Fruit fly (Drosophila melanogaster): ENCODE results near the gene CG4502.

Gene CG4502

DNA sequence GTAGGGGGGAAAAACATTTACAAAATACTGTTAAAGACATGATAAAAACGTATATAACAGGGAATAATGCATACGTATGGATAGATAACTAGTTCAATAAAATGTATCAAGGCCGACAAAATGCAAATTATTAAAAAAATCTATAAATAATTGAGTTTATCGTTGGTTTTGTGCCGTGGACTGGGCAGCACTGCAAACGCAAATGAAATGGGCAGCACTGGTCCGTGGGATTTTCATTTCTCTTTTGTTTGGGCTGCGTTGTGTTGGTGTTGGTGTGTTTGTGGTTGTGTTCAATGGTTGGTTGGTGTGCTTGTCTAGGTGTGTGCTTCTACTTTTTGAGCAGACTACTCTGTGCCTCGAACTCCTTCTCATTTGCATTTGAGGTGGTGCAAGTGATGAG, 22.5 kb upstream of the CG4502 start:
- no peak for TF ChIP-seq CG32006 (GFP tag; optimal IDR thresholded peaks at IDR 0.05)
- TF ChIP-seq CG6808 (GFP tag; optimal IDR thresholded peaks at IDR 0.05): peak; percentile 87

DNA sequence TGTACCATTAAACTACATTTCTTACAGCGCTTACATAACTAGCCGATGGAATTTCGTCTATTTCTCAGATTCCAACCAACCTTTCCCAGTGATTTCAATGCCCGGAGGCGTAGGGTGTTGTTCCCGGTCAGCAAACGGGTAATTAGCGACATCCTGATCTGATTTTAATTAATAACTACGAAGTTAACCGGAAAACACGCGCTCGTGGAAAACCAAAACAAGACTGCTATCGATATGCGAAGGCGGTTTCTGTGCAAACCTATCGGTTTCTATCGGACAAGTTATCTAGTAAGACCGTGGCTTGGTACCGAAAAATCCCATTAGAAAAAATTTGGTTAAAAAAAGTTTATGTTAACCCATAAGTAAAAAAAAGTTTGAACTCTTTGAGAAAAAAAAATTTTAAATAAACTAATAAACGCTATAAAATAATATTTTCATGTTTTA, 18.8 kb upstream of the CG4502 start, which contains the start of gene mEFG1:
TSS of gene mEFG1 (minus strand) at position 253 of the 444 bp plus-strand sequence.
- TF ChIP-seq CG8119 (GFP tag; IDR thresholded peaks at IDR 0.05): no peak
- TF ChIP-seq esn (GFP tag; optimal IDR thresholded peaks at IDR 0.05): no peak
- no peak for TF ChIP-seq Ets96B (tag; optimal IDR thresholded peaks at IDR 0.05)
- no peak for TF ChIP-seq fd85E (GFP tag; optimal IDR thresholded peaks at IDR 0.05)
- TF ChIP-seq OdsH (GFP tag; optimal IDR thresholded peaks at IDR 0.05): no peak
- no peak for TF ChIP-seq Hr39 (GFP tag; optimal IDR thresholded peaks at IDR 0.05)
- no peak for TF ChIP-seq CG31627 (GFP tag; optimal IDR thresholded peaks at IDR 0.05)
- no peak for TF ChIP-seq Lpt (GFP tag; optimal IDR thresholded peaks at IDR 0.05)
- TF ChIP-seq CG11294 (GFP tag; IDR thresholded peaks at IDR 0.05): no peak
- TF ChIP-seq Eip75B (GFP tag; optimal IDR thresholded peaks at IDR 0.05): no peak
- TF ChIP-seq CG32006 (GFP tag; optimal IDR thresholded peaks at IDR 0.05): no peak
- no peak for TF ChIP-seq Sox15 (GFP tag; optimal IDR thresholded peaks at IDR 0.05)
- TF ChIP-seq CG16779 (tag; optimal IDR thresholded peaks at IDR 0.05): no peak
- TF ChIP-seq fkh (GFP tag; optimal IDR thresholded peaks at IDR 0.05): no peak
- TF ChIP-seq Ets21C (GFP tag; optimal IDR thresholded peaks at IDR 0.05): no peak
- no peak for TF ChIP-seq CG9139 (GFP tag; optimal IDR thresholded peaks at IDR 0.05)
- TF ChIP-seq CG34406 (GFP tag; optimal IDR thresholded peaks at IDR 0.05): no peak

DNA sequence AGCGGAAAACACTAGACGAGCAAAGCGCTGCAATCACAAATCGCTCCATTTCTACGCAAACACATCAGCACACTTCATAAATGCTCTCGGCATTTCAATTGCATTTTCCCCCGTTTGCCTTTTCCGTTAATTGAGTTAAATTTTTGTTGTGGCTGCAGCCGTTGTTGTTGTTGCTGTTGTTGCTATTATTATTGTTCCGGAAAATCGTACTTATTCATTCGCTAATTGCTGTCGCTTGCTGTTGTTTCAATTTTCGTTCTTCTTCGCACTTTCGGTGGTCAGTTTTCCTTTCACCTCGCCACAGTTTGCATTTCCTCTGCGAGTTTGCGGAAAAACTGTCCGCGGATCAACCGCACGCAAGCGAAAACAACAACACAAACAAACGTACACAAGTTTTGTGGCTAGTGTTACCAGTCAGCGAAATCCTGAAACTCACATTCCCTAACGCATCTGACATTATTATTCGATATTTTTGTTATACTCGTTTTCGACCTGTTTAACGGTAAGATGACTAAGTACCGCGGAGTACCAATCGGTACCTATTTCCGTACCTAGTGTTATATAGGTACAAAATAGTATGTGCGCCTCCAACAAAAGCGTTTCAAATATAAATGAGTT, 15.7 kb upstream of the CG4502 start, which contains the start of gene CG13784:
TSS of gene CG13784 (minus strand) at position 384 of the 618 bp plus-strand sequence.
- TF ChIP-seq CG31627 (GFP tag; optimal IDR thresholded peaks at IDR 0.05) (no peak), CG11294 (GFP tag; IDR thresholded peaks at IDR 0.05) (no peak), CG32006 (GFP tag; optimal IDR thresholded peaks at IDR 0.05) (no peak), CG10631 (GFP tag; optimal IDR thresholded peaks at IDR 0.05) (peak; percentile 9), CG3032 (tag; optimal IDR thresholded peaks at IDR 0.05) (peak; percentile 22), salr (GFP tag; optimal IDR thresholded peaks at IDR 0.05) (no peak), CG11902 (GFP tag; optimal IDR thresholded peaks at IDR 0.05) (no peak), topi (GFP tag; optimal IDR thresholded peaks at IDR 0.05) (no peak), CG34406 (GFP tag; optimal IDR thresholded peaks at IDR 0.05) (no peak), Sox14 (GFP tag; optimal IDR thresholded peaks at IDR 0.05) (peak; percentile 54), svp (GFP tag) (peak; percentile 73), eg (GFP tag; IDR thresholded peaks at IDR 0.05) (peak; percentile 66; the same call in 2 of the 3 replicates), fd85E (GFP tag; optimal IDR thresholded peaks at IDR 0.05) (no peak), CG1621 (tag; optimal IDR thresholded peaks at IDR 0.05) (no peak), CG6808 (GFP tag; optimal IDR thresholded peaks at IDR 0.05) (peak; percentile 36), CG4318 (GFP tag; optimal IDR thresholded peaks at IDR 0.05) (no peak), spab (GFP tag; optimal IDR thresholded peaks at IDR 0.05) (no peak), Blimp-1 (GFP tag; optimal IDR thresholded peaks at IDR 0.05) (no peak), CG9139 (GFP tag; optimal IDR thresholded peaks at IDR 0.05) (no peak), CG3919 (GFP tag; optimal IDR thresholded peaks at IDR 0.05) (no peak), Hr38 (GFP tag; optimal IDR thresholded peaks at IDR 0.05) (no peak), Ets96B (tag; optimal IDR thresholded peaks at IDR 0.05) (no peak), pdm3 (GFP tag; optimal IDR thresholded peaks at IDR 0.05) (peak; percentile 4), Sox102F (GFP tag; optimal IDR thresholded peaks at IDR 0.05) (no peak), Smox (GFP tag; optimal IDR thresholded peaks at IDR 0.05) (no peak), CG16779 (tag; optimal IDR thresholded peaks at IDR 0.05) (no peak), CG6276 (GFP tag; optimal IDR thresholded peaks at IDR 0.05) (no peak), CG8119 (GFP tag; IDR thresholded peaks at IDR 0.05) (peak; percentile 18; the same call in 1 of the 3 replicates), Eip75B (GFP tag; optimal IDR thresholded peaks at IDR 0.05) (peak; percentile 15), CG6163 (GFP tag; IDR thresholded peaks at IDR 0.05) (peak; percentile 42; the same call in 1 of the 3 replicates), Sox15 (GFP tag; optimal IDR thresholded peaks at IDR 0.05) (no peak), Lpt (GFP tag; optimal IDR thresholded peaks at IDR 0.05) (no peak), CG8632 (GFP tag; optimal IDR thresholded peaks at IDR 0.05) (no peak), CG6854 (GFP tag; optimal IDR thresholded peaks at IDR 0.05) (peak; percentile 43), fd59A (GFP tag; optimal IDR thresholded peaks at IDR 0.05) (no peak), Hr39 (GFP tag; optimal IDR thresholded peaks at IDR 0.05) (no peak), Eip93F (GFP tag; optimal IDR thresholded peaks at IDR 0.05) (no peak), net (GFP tag; optimal IDR thresholded peaks at IDR 0.05) (peak; percentile 12), CG10669 (GFP tag; optimal IDR thresholded peaks at IDR 0.05) (no peak), Hr4 (GFP tag; optimal IDR thresholded peaks at IDR 0.05) (peak; percentile 23), achi (GFP tag; optimal IDR thresholded peaks at IDR 0.05) (no peak)

All from whole organism, prepupa.